Worm (Caenorhabditis elegans) whole organism, L1 larva: ENCODE measurements around the gene K02E11.4.

Experiments used
- C04F5.9 ChIP-seq: sonication (generic microtip); optimal IDR thresholded peaks from 2 replicates; lab custom pipeline; 2016; ENCODE audit warnings: missing genetic modification characterization, missing compliant biosample characterization
- Y116A8C.19 ChIP-seq: sonication (generic microtip); optimal IDR thresholded peaks from 2 replicates; lab custom pipeline; 2016; ENCODE audit warnings: missing compliant biosample characterization, missing genetic modification characterization, borderline replicate concordance
- ama-1 ChIP-seq: fragments of 150-350 bp; optimal IDR thresholded peaks from 2 replicates; lab custom pipeline; 2014
- ceh-63 ChIP-seq: fragments of 200-800 bp; sonication (Bioruptor generic); optimal IDR thresholded peaks from 2 replicates; lab custom pipeline; 2018; ENCODE audit warnings: mild to moderate bottlenecking, missing genetic modification characterization, missing compliant biosample characterization
- ceh-8 ChIP-seq: fragments of 200-800 bp; sonication (Bioruptor generic); optimal IDR thresholded peaks from 2 replicates; lab custom pipeline; 2018; ENCODE audit warnings: mild to moderate bottlenecking, missing genetic modification characterization, moderate library complexity, missing compliant biosample characterization
- ceh-90 ChIP-seq: sonication (generic microtip); optimal IDR thresholded peaks from 2 replicates; lab custom pipeline; 2016; ENCODE audit warnings: missing genetic modification characterization, missing compliant biosample characterization
- dpl-1 ChIP-seq, 3 experiments: fragments of 150-350 bp in 2 of 3; sonication (generic microtip) in 1 of 3; optimal IDR thresholded peaks; 2 replicates each; lab custom pipeline; 2014 to 2017; ENCODE audit warnings: missing biosample characterization in 3 of 3, missing genetic modification characterization in 3 of 3, missing genetic modification reagents in 3 of 3
- elt-3 ChIP-seq, 6 experiments: fragments of 150-350 bp in 1 of 6; sonication (generic microtip); optimal IDR thresholded peaks; 2 replicates each; lab custom pipeline; 2017 to 2018; ENCODE audit warnings: missing biosample characterization in 6 of 6, missing genetic modification characterization in 6 of 6, inconsistent platforms in 1 of 6
- fkh-10 ChIP-seq: sonication (generic microtip); optimal IDR thresholded peaks from 2 replicates; lab custom pipeline; 2017; ENCODE audit warnings: missing biosample characterization, missing genetic modification reagents, missing genetic modification characterization
- fkh-4 ChIP-seq: sonication (generic microtip); optimal IDR thresholded peaks from 2 replicates; lab custom pipeline; 2016; ENCODE audit warnings: missing compliant biosample characterization, missing genetic modification characterization, borderline replicate concordance
- hlh-17 ChIP-seq: fragments of 200-800 bp; sonication (Bioruptor generic); optimal IDR thresholded peaks from 2 replicates; lab custom pipeline; 2018; ENCODE audit warnings: missing genetic modification characterization, mild to moderate bottlenecking, missing compliant biosample characterization, moderate library complexity, borderline replicate concordance
- hlh-4 ChIP-seq: sonication (generic microtip); optimal IDR thresholded peaks from 2 replicates; lab custom pipeline; 2016; ENCODE audit warnings: mild to moderate bottlenecking, missing genetic modification characterization, missing compliant biosample characterization
- hpl-2 ChIP-seq: fragments of 150-350 bp; optimal IDR thresholded peaks from 2 replicates; lab custom pipeline; 2014; ENCODE audit warnings: missing biosample characterization, missing genetic modification reagents, missing genetic modification characterization
- lin-13 ChIP-seq: fragments of 150-350 bp; optimal IDR thresholded peaks from 2 replicates; lab custom pipeline; 2014; ENCODE audit warnings: missing biosample characterization, missing genetic modification reagents, missing genetic modification characterization
- lin-35 ChIP-seq, 2 experiments: fragments of 150-350 bp; optimal IDR thresholded peaks; 2 replicates each; lab custom pipeline; 2014; ENCODE audit warnings: missing biosample characterization in 2 of 2, missing genetic modification characterization in 2 of 2, missing genetic modification reagents in 2 of 2
- lin-39 ChIP-seq: fragments of 150-350 bp; optimal IDR thresholded peaks from 2 replicates; lab custom pipeline; 2014; ENCODE audit warnings: missing biosample characterization, missing genetic modification reagents, missing genetic modification characterization
- lsy-2 ChIP-seq, 2 experiments: fragments of 150-350 bp; optimal IDR thresholded peaks; 2 replicates each; lab custom pipeline; 2014; ENCODE audit warnings: missing biosample characterization in 2 of 2, missing genetic modification characterization in 2 of 2
- mep-1 ChIP-seq: fragments of 150-350 bp; optimal IDR thresholded peaks from 2 replicates; lab custom pipeline; 2014; ENCODE audit warnings: missing biosample characterization, missing genetic modification characterization
- nhr-11 ChIP-seq: fragments of 150-350 bp; optimal IDR thresholded peaks from 2 replicates; lab custom pipeline; 2014; ENCODE audit warnings: missing biosample characterization, missing genetic modification characterization
- pag-3 ChIP-seq: sonication (generic microtip); optimal IDR thresholded peaks from 2 replicates; lab custom pipeline; 2017; ENCODE audit warnings: missing genetic modification characterization, mild to moderate bottlenecking, missing compliant biosample characterization, antibody characterized with exemption, borderline replicate concordance; ENCODE audit not compliant: insufficient read depth
- rnt-1 ChIP-seq: sonication (generic microtip); optimal IDR thresholded peaks from 2 replicates; lab custom pipeline; 2016; ENCODE audit warnings: mild to moderate bottlenecking, missing genetic modification characterization, moderate library complexity, missing compliant biosample characterization
- snpc-4 ChIP-seq: fragments of 150-350 bp; optimal IDR thresholded peaks from 2 replicates; lab custom pipeline; 2014; ENCODE audit warnings: missing biosample characterization, missing genetic modification characterization
- sup-37 ChIP-seq: fragments of 200-800 bp; sonication (Bioruptor generic); optimal IDR thresholded peaks from 2 replicates; lab custom pipeline; 2018; ENCODE audit warnings: mild to moderate bottlenecking, missing genetic modification characterization, missing compliant biosample characterization
- swsn-7 ChIP-seq: sonication (generic microtip); optimal IDR thresholded peaks from 2 replicates; lab custom pipeline; 2016; ENCODE audit warnings: missing genetic modification characterization, missing compliant biosample characterization
- tbx-2 ChIP-seq: sonication (generic microtip); optimal IDR thresholded peaks from 2 replicates; lab custom pipeline; 2016; ENCODE audit warnings: missing genetic modification characterization, missing compliant biosample characterization
- tlp-1 ChIP-seq: fragments of 150-350 bp; optimal IDR thresholded peaks from 2 replicates; lab custom pipeline; 2014; ENCODE audit warnings: missing biosample characterization, missing genetic modification characterization
- unc-130 ChIP-seq: fragments of 150-350 bp; optimal IDR thresholded peaks from 2 replicates; lab custom pipeline; 2017; ENCODE audit warnings: missing biosample characterization, missing genetic modification characterization, inconsistent platforms
- unc-62 ChIP-seq: fragments of 150-350 bp; optimal IDR thresholded peaks from 2 replicates; lab custom pipeline; 2014; ENCODE audit warnings: missing biosample characterization, missing genetic modification reagents, missing genetic modification characterization
- unc-98 ChIP-seq: fragments of 200-800 bp; sonication (Bioruptor generic); IDR thresholded peaks from 2 replicates; pipeline ENCODE4 v1.3.6; 2022; ENCODE audit warnings: missing genetic modification characterization, missing compliant biosample characterization
- xbp-1 ChIP-seq: sonication (generic microtip); optimal IDR thresholded peaks from 2 replicates; lab custom pipeline; 2016; ENCODE audit warnings: missing genetic modification characterization, missing compliant biosample characterization
- zip-4 ChIP-seq: fragments of 200-800 bp; sonication (Bioruptor generic); optimal IDR thresholded peaks from 2 replicates; lab custom pipeline; 2018; ENCODE audit warnings: mild to moderate bottlenecking, missing genetic modification characterization, moderate library complexity, missing compliant biosample characterization
- ztf-11 ChIP-seq, 2 experiments: sonication (generic microtip); optimal IDR thresholded peaks; 2 replicates each; lab custom pipeline; 2016 to 2017; ENCODE audit warnings: missing genetic modification characterization in 2 of 2, missing biosample characterization in 1 of 2, missing compliant biosample characterization in 1 of 2
- ztf-4 ChIP-seq: fragments of 150-350 bp; optimal IDR thresholded peaks from 2 replicates; lab custom pipeline; 2014; ENCODE audit warnings: missing biosample characterization, missing genetic modification characterization

K02E11.4 gene

ce11 chrV:14289363-14289762 lies 41.4 kb upstream of the K02E11.4 start, which contains the start of gene F14D7.1:
Gene F14D7.1 (minus strand): TSS chrV:14289463.
- TF ChIP-seq lin-13 = no peak
- no peak for TF ChIP-seq ama-1 (lab: Kevin White, UChicago)
- no peak for TF ChIP-seq Y116A8C.19 (tag; lab: Kevin White, UChicago)
- no peak for TF ChIP-seq zip-4 (GFP tag; lab: Kevin White, UChicago)
- no peak for TF ChIP-seq ztf-4
- no peak for TF ChIP-seq pag-3 (tag; lab: Kevin White, UChicago)
- TF ChIP-seq ceh-63 (GFP tag; lab: Kevin White, UChicago) = no peak
- no peak for TF ChIP-seq lsy-2 (tag; optimal IDR thresholded peaks at IDR 0.05; lab: Kevin White, UChicago)
- TF ChIP-seq unc-62 (GFP tag; lab: Kevin White, UChicago) = no peak
- no peak for TF ChIP-seq ztf-11 (tag; optimal IDR thresholded peaks at IDR 0.05; lab: Kevin White, UChicago)

ce11 chrV:14285803-14286202 lies 37.9 kb upstream of the K02E11.4 start, which contains the start of gene F40G12.11:
Gene F40G12.11 (plus strand): TSS chrV:14286171.
- no peak for TF ChIP-seq ceh-90 (tag; lab: Kevin White, UChicago)
- no peak for TF ChIP-seq lsy-2 (tag; optimal IDR thresholded peaks at IDR 0.05; lab: Kevin White, UChicago)
- no peak for TF ChIP-seq ztf-11 (tag; optimal IDR thresholded peaks at IDR 0.05; lab: Kevin White, UChicago)
- TF ChIP-seq dpl-1 (GFP tag; optimal IDR thresholded peaks at IDR 0.05; lab: Kevin White, UChicago) = no peak

ce11 chrV:14283241-14283640 lies 35.3 kb upstream of the K02E11.4 start, which contains the start of gene F40G12.10:
Gene F40G12.10 (plus strand): TSS chrV:14283541.
- no peak for TF ChIP-seq mep-1 (tag; lab: Kevin White, UChicago)
- TF ChIP-seq elt-3 (tag; optimal IDR thresholded peaks at IDR 0.05; lab: Kevin White, UChicago) = no peak
- no peak for TF ChIP-seq unc-130 (tag; lab: Kevin White, UChicago)
- TF ChIP-seq fkh-4 (tag; lab: Kevin White, UChicago) = no peak
- no peak for TF ChIP-seq C04F5.9 (tag; lab: Kevin White, UChicago)
- TF ChIP-seq xbp-1 (tag; lab: Kevin White, UChicago) = no peak
- TF ChIP-seq sup-37 (GFP tag; lab: Kevin White, UChicago) = no peak
- no peak for TF ChIP-seq hlh-17 (GFP tag; lab: Kevin White, UChicago)
- TF ChIP-seq lin-35 (GFP tag; optimal IDR thresholded peaks at IDR 0.05; lab: Kevin White, UChicago) = no peak

- TF ChIP-seq unc-130 (tag; lab: Kevin White, UChicago) (no peak), nhr-11 (tag; lab: Kevin White, UChicago) (no peak), tlp-1 (tag; lab: Kevin White, UChicago) (no peak), fkh-10 (no peak), unc-98 (GFP tag; lab: Robert Waterston, UW) (no peak), hlh-4 (tag; lab: Kevin White, UChicago) (no peak), ceh-8 (no peak), swsn-7 (tag; lab: Kevin White, UChicago) (no peak), rnt-1 (tag; lab: Kevin White, UChicago) (no peak), hpl-2 (GFP tag; lab: Kevin White, UChicago) (no peak), tbx-2 (no peak), lin-39 (tag; lab: Kevin White, UChicago) (no peak), ceh-63 (GFP tag; lab: Kevin White, UChicago) (no peak), snpc-4 (tag; lab: Kevin White, UChicago) (no peak), zip-4 (GFP tag; lab: Kevin White, UChicago) (no peak), mep-1 (tag; lab: Kevin White, UChicago) (no peak)
These were observed 34.3 kb upstream of the K02E11.4 start, which contains the start of the genes srt-74 and F40G12.9 for ce11 chrV:14282222-14282709. Gene srt-74 (minus strand): TSS chrV:14282322. Gene F40G12.9 (plus strand): TSS chrV:14282659.
